Worm (Caenorhabditis elegans): ENCODE data around the gene F14H3.14.

ce11 chrV:16041412-16041811 is 21.3 kb downstream of the F14H3.14 start:
- TF ChIP-seq nhr-21 (tag; optimal IDR thresholded peaks at IDR 0.05) = no peak
- no peak for TF ChIP-seq lsy-2 (tag; optimal IDR thresholded peaks at IDR 0.05)
- no peak for TF ChIP-seq lin-13 (GFP tag; optimal IDR thresholded peaks at IDR 0.05)
- TF ChIP-seq peb-1 (tag; optimal IDR thresholded peaks at IDR 0.05) = no peak
- no peak for TF ChIP-seq Y55F3AM.14 (GFP tag; optimal IDR thresholded peaks at IDR 0.05)
- no peak for TF ChIP-seq nhr-77 (tag; optimal IDR thresholded peaks at IDR 0.05)
- TF ChIP-seq fos-1 (tag; optimal IDR thresholded peaks at IDR 0.05) = no peak
- TF ChIP-seq ceh-82 (tag; optimal IDR thresholded peaks at IDR 0.05) = no peak
